Worm (Caenorhabditis elegans): ENCODE results near the gene str-5.
"Not testable (repeated sequence)": the region's sequence is repeated elsewhere in the genome, so short reads cannot be mapped to it uniquely, and the experiment has no call there.

The str-5 gene

DNA sequence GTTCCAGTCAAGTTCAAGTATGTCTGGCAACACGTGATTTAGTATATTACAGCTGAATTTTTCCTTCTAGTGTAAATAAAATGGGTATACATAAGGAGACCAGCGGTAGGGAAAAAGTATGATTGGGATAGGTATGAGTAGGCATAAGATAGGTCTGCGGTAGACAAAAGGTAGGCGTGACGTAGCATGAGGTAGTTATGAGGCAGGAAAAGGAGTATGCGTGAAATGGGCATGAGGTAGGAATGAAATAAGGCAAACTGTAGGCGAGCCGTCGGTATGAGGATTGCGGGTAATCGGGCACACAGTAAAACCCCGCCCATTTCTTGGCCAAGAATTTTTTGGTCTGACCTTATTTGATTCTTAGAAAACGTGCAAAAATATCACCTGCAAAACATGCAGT is 31.6 kb upstream of the str-5 start:
- TF ChIP-seq T22C8.4 (GFP tag; IDR thresholded peaks at IDR 0.05) (no peak), klf-2 (GFP tag; conservative IDR thresholded peaks at IDR 0.05) (no peak), ztf-29 (GFP tag; IDR thresholded peaks at IDR 0.05) (no peak), med-1 (GFP tag; optimal IDR thresholded peaks at IDR 0.05; ENCODE audit: insufficient read depth) (no peak)

DNA sequence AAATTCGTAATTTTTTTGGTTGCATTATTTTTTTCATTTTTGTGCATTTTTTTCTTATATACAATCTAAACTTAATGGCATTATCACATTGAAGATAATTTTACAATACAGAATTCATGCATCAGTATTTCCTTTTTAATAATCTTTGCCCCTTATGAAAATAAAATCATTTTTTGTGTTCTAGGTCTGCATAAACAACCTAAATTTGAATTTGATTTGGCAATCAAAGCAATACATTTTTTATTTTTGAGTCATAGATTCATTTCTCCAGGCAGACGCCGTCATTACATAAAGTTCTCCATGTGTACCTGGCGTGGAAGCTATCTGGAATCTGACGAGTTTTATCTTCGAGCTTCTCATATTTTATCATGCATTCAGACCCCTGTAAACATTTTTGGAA is 31.2 kb upstream of the str-5 start, which contains the start of gene srh-140:
srh-140 (plus strand) TSS at position 301 of the 400 bp plus-strand sequence.
- no peak for TF ChIP-seq T22C8.4 (GFP tag; IDR thresholded peaks at IDR 0.05)
- TF ChIP-seq ztf-29 (GFP tag; IDR thresholded peaks at IDR 0.05) = no peak
- TF ChIP-seq flt-1 (GFP tag; IDR thresholded peaks at IDR 0.05) = no peak
- TF ChIP-seq klf-2 (GFP tag; conservative IDR thresholded peaks at IDR 0.05) = no peak
- no peak for TF ChIP-seq ztf-23 (GFP tag; IDR thresholded peaks at IDR 0.05)
- no peak for TF ChIP-seq cog-1 (tag; optimal IDR thresholded peaks at IDR 0.05)
- no peak for TF ChIP-seq ref-1 (GFP tag; conservative IDR thresholded peaks at IDR 0.05)
- TF ChIP-seq med-1 (GFP tag; optimal IDR thresholded peaks at IDR 0.05; ENCODE audit: insufficient read depth) = no peak

DNA sequence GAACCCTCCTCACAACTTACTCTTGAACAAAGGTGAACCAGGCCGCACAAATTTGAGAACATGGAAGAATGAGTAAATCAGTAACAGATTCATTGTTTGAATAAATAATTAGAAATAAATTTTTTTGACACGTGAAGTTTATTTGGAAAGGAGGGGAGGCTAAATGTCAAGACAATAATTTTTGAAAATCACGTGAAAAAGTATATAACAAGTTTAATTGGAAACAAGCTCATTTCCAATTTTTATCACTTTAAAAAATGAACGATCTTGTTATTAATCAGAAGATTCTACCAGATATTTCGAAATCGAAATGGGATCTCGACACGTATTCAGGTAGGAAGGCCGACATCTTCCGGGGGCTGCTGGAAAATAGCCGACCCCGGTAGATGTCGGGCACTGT is 26.4 kb upstream of the str-5 start, which contains the start of the genes irld-57 and sfxn-1.3:
irld-57 (minus strand) TSS at position 101 of the 400 bp plus-strand sequence.
sfxn-1.3 (plus strand) TSS at position 232 of the 400 bp plus-strand sequence.
- no peak for TF ChIP-seq flt-1 (GFP tag; IDR thresholded peaks at IDR 0.05)
- no peak for TF ChIP-seq med-1 (GFP tag; optimal IDR thresholded peaks at IDR 0.05; ENCODE audit: insufficient read depth)
- TF ChIP-seq klf-2 (GFP tag; conservative IDR thresholded peaks at IDR 0.05) = no peak
- TF ChIP-seq ztf-29 (GFP tag; IDR thresholded peaks at IDR 0.05) = no peak
- TF ChIP-seq T22C8.4 (GFP tag; IDR thresholded peaks at IDR 0.05) = no peak
- no peak for TF ChIP-seq ref-1 (GFP tag; conservative IDR thresholded peaks at IDR 0.05)
- TF ChIP-seq ztf-23 (GFP tag; IDR thresholded peaks at IDR 0.05) = no peak
- no peak for TF ChIP-seq cog-1 (tag; optimal IDR thresholded peaks at IDR 0.05)
- no peak for TF ChIP-seq tab-1 (GFP tag; IDR thresholded peaks at IDR 0.05)

DNA sequence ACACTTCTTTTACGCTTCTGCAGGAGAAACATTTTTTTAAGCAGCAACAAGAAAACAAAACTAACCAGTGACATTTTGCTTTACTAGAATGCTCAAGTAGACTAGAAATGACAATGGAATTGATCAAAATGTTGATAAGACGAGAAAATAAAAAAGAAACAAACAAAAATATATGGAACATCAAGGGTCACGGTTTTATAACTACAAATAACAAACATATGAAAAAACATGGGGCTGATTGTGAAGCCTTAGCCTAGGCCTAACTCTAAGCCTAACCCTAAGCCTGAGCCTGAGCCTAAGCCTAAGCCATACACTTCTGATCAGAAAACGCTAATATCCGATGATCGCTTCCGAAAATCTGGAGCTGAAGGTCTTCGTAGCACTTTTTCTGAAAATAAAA is 22.6 kb upstream of the str-5 start, which contains the start of gene Y6E2A.10:
Y6E2A.10 (minus strand) TSS at position 101 of the 400 bp plus-strand sequence.
- TF ChIP-seq T22C8.4 (GFP tag; IDR thresholded peaks at IDR 0.05) (no peak), klf-2 (GFP tag; conservative IDR thresholded peaks at IDR 0.05) (no peak), ztf-29 (GFP tag; IDR thresholded peaks at IDR 0.05) (no peak), tab-1 (GFP tag; IDR thresholded peaks at IDR 0.05) (no peak), ref-1 (GFP tag; conservative IDR thresholded peaks at IDR 0.05) (no peak), cog-1 (tag; optimal IDR thresholded peaks at IDR 0.05) (no peak), med-1 (GFP tag; optimal IDR thresholded peaks at IDR 0.05; ENCODE audit: insufficient read depth) (no peak), ztf-23 (GFP tag; IDR thresholded peaks at IDR 0.05) (no peak), flt-1 (GFP tag; IDR thresholded peaks at IDR 0.05) (no peak)

DNA sequence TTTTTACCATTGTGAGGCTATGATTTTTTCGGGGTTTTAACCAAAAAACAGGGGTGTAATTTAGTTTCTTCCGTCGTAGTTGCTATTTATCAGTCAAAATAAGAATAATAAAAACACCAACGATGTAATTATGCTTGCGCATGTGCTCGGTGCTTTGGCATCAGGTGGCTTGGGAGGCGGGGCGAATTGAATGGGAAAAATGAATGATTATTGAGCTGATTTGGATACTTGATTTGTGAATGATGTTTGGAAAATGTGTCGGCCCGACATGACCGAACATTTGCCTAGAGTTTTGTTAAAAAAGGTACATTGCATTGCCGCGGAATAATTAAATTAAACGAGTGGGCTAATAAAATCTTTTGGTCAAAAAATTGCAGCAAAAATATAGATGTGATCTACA is 20.8 kb upstream of the str-5 start, which contains the start of gene str-38:
str-38 (minus strand) TSS at position 101 of the 400 bp plus-strand sequence.
- TF ChIP-seq tab-1 (GFP tag; IDR thresholded peaks at IDR 0.05) (no peak), cog-1 (tag; optimal IDR thresholded peaks at IDR 0.05) (no peak), ztf-29 (GFP tag; IDR thresholded peaks at IDR 0.05) (no peak), flt-1 (GFP tag; IDR thresholded peaks at IDR 0.05) (no peak), med-1 (GFP tag; optimal IDR thresholded peaks at IDR 0.05; ENCODE audit: insufficient read depth) (no peak), ref-1 (GFP tag; conservative IDR thresholded peaks at IDR 0.05) (no peak), ztf-23 (GFP tag; IDR thresholded peaks at IDR 0.05) (no peak), T22C8.4 (GFP tag; IDR thresholded peaks at IDR 0.05) (no peak), klf-2 (GFP tag; conservative IDR thresholded peaks at IDR 0.05) (no peak)

DNA sequence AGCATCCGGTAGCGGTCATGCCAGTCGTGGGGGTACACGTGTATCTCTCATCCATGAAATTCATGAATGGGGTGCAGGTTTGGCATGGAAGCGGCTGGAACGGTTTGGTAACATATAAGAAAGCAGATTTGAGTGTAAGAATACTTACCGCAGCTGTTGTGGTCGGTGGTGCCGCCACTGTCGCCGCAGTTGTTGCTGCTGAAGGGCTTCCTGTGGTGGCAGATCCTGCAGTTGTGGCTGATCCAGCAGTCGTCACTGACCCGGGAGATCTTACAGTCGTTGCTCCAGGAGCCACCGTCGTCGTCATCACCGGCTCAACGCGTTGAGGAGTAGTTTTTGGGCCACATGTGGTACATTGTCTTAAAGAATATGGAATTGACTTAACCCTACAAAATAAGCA is 20.0 kb upstream of the str-5 start:
- TF ChIP-seq tab-1 (GFP tag; IDR thresholded peaks at IDR 0.05) (no peak), ref-1 (GFP tag; conservative IDR thresholded peaks at IDR 0.05) (no peak), med-1 (GFP tag; optimal IDR thresholded peaks at IDR 0.05; ENCODE audit: insufficient read depth) (no peak), flt-1 (GFP tag; IDR thresholded peaks at IDR 0.05) (no peak), ztf-29 (GFP tag; IDR thresholded peaks at IDR 0.05) (no peak)

DNA sequence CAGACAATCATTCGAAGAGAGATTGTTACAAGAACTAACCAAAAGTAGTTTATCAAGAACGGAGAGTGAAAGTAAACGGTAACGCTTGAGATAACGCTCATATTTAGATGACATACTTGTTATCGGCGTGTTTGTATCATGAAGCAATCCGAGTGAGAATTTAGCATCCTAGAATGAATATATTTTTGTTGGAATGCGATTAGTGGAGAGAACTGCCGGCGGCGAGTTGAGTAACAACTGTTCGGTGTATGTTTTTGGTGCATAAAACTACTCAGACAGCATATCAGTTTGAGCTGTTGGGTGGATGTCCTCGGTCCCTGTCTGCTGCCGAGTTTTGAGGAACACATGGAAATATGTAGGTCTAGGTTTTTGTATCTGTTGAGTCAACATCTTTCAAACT is 19.5 kb upstream of the str-5 start, which contains the start of gene T23D5.3:
T23D5.3 (minus strand) TSS at position 101 of the 400 bp plus-strand sequence.
- TF ChIP-seq T22C8.4 (GFP tag; IDR thresholded peaks at IDR 0.05) = no peak
- no peak for TF ChIP-seq flt-1 (GFP tag; IDR thresholded peaks at IDR 0.05)
- TF ChIP-seq klf-2 (GFP tag; conservative IDR thresholded peaks at IDR 0.05) = no peak
- TF ChIP-seq cog-1 (tag; optimal IDR thresholded peaks at IDR 0.05) = no peak

DNA sequence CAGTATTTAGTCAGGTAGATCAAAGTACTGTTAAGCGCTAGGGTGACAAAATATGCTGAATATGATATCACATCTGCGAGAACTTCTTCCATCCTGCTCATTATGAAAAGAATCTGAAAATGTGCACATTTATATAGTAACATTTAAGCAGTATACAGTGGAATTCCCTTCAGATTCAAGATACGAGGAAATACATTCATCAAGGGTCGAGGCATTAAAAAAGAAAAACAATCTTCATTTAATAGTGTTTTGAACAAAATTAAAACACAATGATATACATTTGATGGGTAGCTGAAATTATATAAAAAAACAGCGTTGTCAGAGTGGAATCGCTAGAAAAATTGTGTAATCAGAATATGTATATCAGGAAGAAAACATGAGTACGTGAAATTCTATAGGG is 17.3 kb upstream of the str-5 start, which contains the start of gene str-27:
str-27 (minus strand) TSS at position 101 of the 400 bp plus-strand sequence.
- TF ChIP-seq tab-1 (GFP tag; IDR thresholded peaks at IDR 0.05) = no peak
- TF ChIP-seq klf-2 (GFP tag; conservative IDR thresholded peaks at IDR 0.05) = no peak
- TF ChIP-seq cog-1 (tag; optimal IDR thresholded peaks at IDR 0.05) = no peak
- TF ChIP-seq T22C8.4 (GFP tag; IDR thresholded peaks at IDR 0.05) = no peak
- TF ChIP-seq med-1 (GFP tag; optimal IDR thresholded peaks at IDR 0.05; ENCODE audit: insufficient read depth) = no peak
- TF ChIP-seq ztf-23 (GFP tag; IDR thresholded peaks at IDR 0.05) = no peak
- TF ChIP-seq ref-1 (GFP tag; conservative IDR thresholded peaks at IDR 0.05) = no peak

DNA sequence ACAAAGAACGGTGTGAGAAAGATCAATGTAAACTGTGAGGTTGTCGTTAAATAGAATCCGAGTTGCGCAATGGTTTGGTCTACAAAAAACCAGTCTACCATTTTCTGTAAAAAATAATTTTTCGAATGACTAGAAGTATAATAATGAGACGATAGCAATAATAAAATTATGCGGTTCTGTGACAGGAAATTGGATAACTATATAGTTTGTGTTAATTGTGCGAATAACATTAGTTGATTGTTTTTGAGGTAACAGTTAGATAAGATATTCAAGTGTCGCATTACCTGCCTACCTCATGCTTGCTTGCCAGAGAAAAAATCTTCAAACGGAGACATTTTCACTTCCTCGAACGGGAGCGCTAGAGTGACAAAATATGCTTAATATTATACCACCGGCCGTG is 11.2 kb upstream of the str-5 start, which contains the start of gene str-18:
str-18 (minus strand) TSS at position 101 of the 400 bp plus-strand sequence.
- TF ChIP-seq ztf-29 (GFP tag; IDR thresholded peaks at IDR 0.05) (no peak), klf-2 (GFP tag; conservative IDR thresholded peaks at IDR 0.05) (no peak), cog-1 (tag; optimal IDR thresholded peaks at IDR 0.05) (no peak), ref-1 (GFP tag; conservative IDR thresholded peaks at IDR 0.05) (no peak), tab-1 (GFP tag; IDR thresholded peaks at IDR 0.05) (no peak), T22C8.4 (GFP tag; IDR thresholded peaks at IDR 0.05) (no peak), med-1 (GFP tag; optimal IDR thresholded peaks at IDR 0.05; ENCODE audit: insufficient read depth) (no peak), flt-1 (GFP tag; IDR thresholded peaks at IDR 0.05) (no peak), ztf-23 (GFP tag; IDR thresholded peaks at IDR 0.05) (no peak)

DNA sequence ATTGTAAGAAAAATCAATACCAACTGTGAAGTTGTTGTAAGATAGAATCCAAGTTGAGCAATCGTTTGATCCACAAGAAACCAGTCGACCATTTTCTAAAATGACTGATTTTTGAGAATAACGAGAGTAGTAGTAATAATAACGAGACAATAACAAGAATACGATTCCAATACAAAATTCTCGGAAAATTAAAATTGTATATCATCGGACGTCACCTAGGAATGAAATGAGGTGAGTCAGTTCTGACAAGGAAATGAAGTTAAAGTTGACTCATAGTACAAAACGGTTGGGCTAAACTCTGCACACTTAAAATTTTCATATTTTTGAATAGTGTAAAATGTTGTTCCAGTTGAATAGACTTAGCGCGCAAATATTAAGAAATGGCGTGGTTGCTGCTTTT is 8.7 kb upstream of the str-5 start, which contains the start of gene str-19:
str-19 (minus strand) TSS at position 101 of the 400 bp plus-strand sequence.
- TF ChIP-seq tab-1 (GFP tag; IDR thresholded peaks at IDR 0.05); med-1 (GFP tag; optimal IDR thresholded peaks at IDR 0.05; ENCODE audit: insufficient read depth); ref-1 (GFP tag; conservative IDR thresholded peaks at IDR 0.05): not testable (repeated sequence)

All from whole organism, midembryonic.